Fruit fly (Drosophila melanogaster) whole organism: ENCODE results near the gene CG13937.

ENCODE experiments used
- CG8478 ChIP-seq: fragments of >200 bp; optimal IDR thresholded peaks from 2 replicates; lab custom pipeline; 2018; ENCODE audit warnings: inconsistent platforms
- Dll ChIP-seq: fragments of >200 bp; optimal IDR thresholded peaks from 2 replicates; lab custom pipeline; 2017
- EcR ChIP-seq, 2 experiments: fragments of >200 bp; optimal IDR thresholded peaks; 2 replicates each; lab custom pipeline; 2017; ENCODE audit warnings: missing biosample characterization in 2 of 2, missing genetic modification characterization in 2 of 2, missing genetic modification reagents in 2 of 2
- pan ChIP-seq: fragments of >200 bp; optimal IDR thresholded peaks from 2 replicates; lab custom pipeline; 2017
- psq ChIP-seq: fragments of >200 bp; optimal IDR thresholded peaks from 2 replicates; lab custom pipeline; 2017
- usp ChIP-seq: fragments of >200 bp; optimal IDR thresholded peaks from 2 replicates; lab custom pipeline; 2017; ENCODE audit warnings: missing biosample characterization, missing genetic modification characterization, mixed read lengths

The CG13937 gene

dm6 chr3L:1882868-1883554 is at the start of gene CG13937:
Gene CG13937 (minus strand): TSS chr3L:1883041.
- TF ChIP-seq pan (no peak), usp (GFP tag; lab: Kevin White, UChicago) (no peak), EcR (GFP tag; optimal IDR thresholded peaks at IDR 0.05; lab: Kevin White, UChicago) (no peak), CG8478 (lab: Kevin White, UChicago) (no peak), psq (lab: Kevin White, UChicago) (no peak), Dll (lab: Kevin White, UChicago) (no peak)

- TF ChIP-seq Dll (lab: Kevin White, UChicago) (no peak), pan (no peak), psq (lab: Kevin White, UChicago) (no peak), CG8478 (lab: Kevin White, UChicago) (no peak), EcR (GFP tag; optimal IDR thresholded peaks at IDR 0.05; lab: Kevin White, UChicago) (no peak), usp (GFP tag; lab: Kevin White, UChicago) (no peak)
Observed at dm6 chr3L:1928959-1929358, 46.1 kb upstream of the CG13937 start.

- TF ChIP-seq usp (GFP tag; lab: Kevin White, UChicago), result no peak
- TF ChIP-seq psq (lab: Kevin White, UChicago), result no peak
- no peak for TF ChIP-seq pan
- TF ChIP-seq CG8478 (lab: Kevin White, UChicago), result no peak
- TF ChIP-seq Dll (lab: Kevin White, UChicago), result no peak
- no peak for TF ChIP-seq EcR (GFP tag; optimal IDR thresholded peaks at IDR 0.05; lab: Kevin White, UChicago)
Observed at dm6 chr3L:1920943-1921342, 38.1 kb upstream of the CG13937 start, which contains the start of gene Dbx. Gene Dbx (plus strand): TSS chr3L:1921307.

dm6 chr3L:1920051-1920450 is 37.2 kb upstream of the CG13937 start:
- TF ChIP-seq pan, result no peak
- TF ChIP-seq psq (lab: Kevin White, UChicago), result no peak
- no peak for TF ChIP-seq usp (GFP tag; lab: Kevin White, UChicago)
- TF ChIP-seq CG8478 (lab: Kevin White, UChicago), result no peak
- no peak for TF ChIP-seq EcR (GFP tag; optimal IDR thresholded peaks at IDR 0.05; lab: Kevin White, UChicago)
- TF ChIP-seq Dll (lab: Kevin White, UChicago), result no peak

dm6 chr3L:1916617-1917016 is 33.8 kb upstream of the CG13937 start:
- TF ChIP-seq EcR (GFP tag; optimal IDR thresholded peaks at IDR 0.05; lab: Kevin White, UChicago), result no peak
- TF ChIP-seq Dll (lab: Kevin White, UChicago), result no peak
- no peak for TF ChIP-seq CG8478 (lab: Kevin White, UChicago)

- TF ChIP-seq EcR (GFP tag; optimal IDR thresholded peaks at IDR 0.05; lab: Kevin White, UChicago) (no peak), Dll (lab: Kevin White, UChicago) (no peak), usp (GFP tag; lab: Kevin White, UChicago) (no peak), CG8478 (lab: Kevin White, UChicago) (no peak), psq (lab: Kevin White, UChicago) (no peak), pan (no peak)
Observed at dm6 chr3L:1914668-1915067, 31.8 kb upstream of the CG13937 start.

- no peak for TF ChIP-seq psq (lab: Kevin White, UChicago)
- TF ChIP-seq EcR (GFP tag; optimal IDR thresholded peaks at IDR 0.05; lab: Kevin White, UChicago), result no peak
- TF ChIP-seq CG8478 (lab: Kevin White, UChicago), result no peak
- TF ChIP-seq usp (GFP tag; lab: Kevin White, UChicago), result no peak
- no peak for TF ChIP-seq Dll (lab: Kevin White, UChicago)
- TF ChIP-seq pan, result no peak
Observed at dm6 chr3L:1910107-1910506, 27.3 kb upstream of the CG13937 start, which contains the start of gene dsb. Gene dsb (minus strand): TSS chr3L:1910197.

- TF ChIP-seq psq (lab: Kevin White, UChicago) (no peak), EcR (GFP tag; optimal IDR thresholded peaks at IDR 0.05; lab: Kevin White, UChicago) (no peak), CG8478 (lab: Kevin White, UChicago) (no peak), usp (GFP tag; lab: Kevin White, UChicago) (no peak), Dll (lab: Kevin White, UChicago) (no peak), pan (no peak)
Observed at dm6 chr3L:1909000-1909399, 26.2 kb upstream of the CG13937 start.

- no peak for TF ChIP-seq usp (GFP tag; lab: Kevin White, UChicago)
- TF ChIP-seq psq (lab: Kevin White, UChicago), result no peak
- TF ChIP-seq EcR (GFP tag; optimal IDR thresholded peaks at IDR 0.05; lab: Kevin White, UChicago), result no peak
- no peak for TF ChIP-seq CG8478 (lab: Kevin White, UChicago)
- no peak for TF ChIP-seq pan
- no peak for TF ChIP-seq Dll (lab: Kevin White, UChicago)
Observed at dm6 chr3L:1906208-1906607, 23.4 kb upstream of the CG13937 start.

- no peak for TF ChIP-seq psq (lab: Kevin White, UChicago)
- no peak for TF ChIP-seq pan
- no peak for TF ChIP-seq Dll (lab: Kevin White, UChicago)
- no peak for TF ChIP-seq EcR (GFP tag; optimal IDR thresholded peaks at IDR 0.05; lab: Kevin White, UChicago)
- TF ChIP-seq CG8478 (lab: Kevin White, UChicago), result no peak
- TF ChIP-seq usp (GFP tag; lab: Kevin White, UChicago), result no peak
Observed at dm6 chr3L:1905273-1905672, 22.4 kb upstream of the CG13937 start.

- TF ChIP-seq psq (lab: Kevin White, UChicago), result no peak
Observed at dm6 chr3L:1904440-1904839, 21.6 kb upstream of the CG13937 start.

dm6 chr3L:1900633-1901032 is 17.8 kb upstream of the CG13937 start:
- no peak for TF ChIP-seq pan
- no peak for TF ChIP-seq Dll (lab: Kevin White, UChicago)
- no peak for TF ChIP-seq CG8478 (lab: Kevin White, UChicago)
- TF ChIP-seq psq (lab: Kevin White, UChicago), result no peak
- TF ChIP-seq usp (GFP tag; lab: Kevin White, UChicago), result no peak
- no peak for TF ChIP-seq EcR (GFP tag; optimal IDR thresholded peaks at IDR 0.05; lab: Kevin White, UChicago)
